Worm (Caenorhabditis elegans): Measurements from ENCODE around the gene nhr-247.

DNA sequence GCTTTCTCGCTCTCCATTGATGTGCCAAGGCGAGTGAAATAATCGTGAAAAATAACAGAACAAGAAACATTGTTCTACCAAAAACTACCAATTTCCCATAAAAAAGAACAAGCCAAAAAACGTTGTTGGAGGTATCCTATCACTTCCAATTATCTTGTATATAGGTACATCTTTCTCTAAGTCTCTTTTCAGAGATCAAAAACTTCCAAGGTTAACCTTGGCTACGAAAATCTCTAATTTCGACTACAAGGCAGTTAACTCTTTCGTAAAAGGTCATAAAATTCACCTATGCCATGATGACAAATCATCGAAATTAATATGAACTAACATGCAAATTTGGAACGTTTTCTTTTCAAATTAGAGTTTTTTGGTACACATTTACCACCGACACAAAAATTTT is 34.9 kb upstream of the nhr-247 start, which contains the start of gene cyp-34A1:
- TF ChIP-seq C04F5.9 (tag; optimal IDR thresholded peaks at IDR 0.05) (no peak), isw-1 (GFP tag; IDR thresholded peaks at IDR 0.05) (no peak), ceh-82 (tag; optimal IDR thresholded peaks at IDR 0.05) (no peak)

Data from whole organism, L1 larva.